Fruit fly (Drosophila melanogaster): Measurements from ENCODE around the gene CG43098.
A peak's percentile ranks its signal among the peaks of the same experiment; 100 is the strongest.

The CG43098 gene

DNA sequence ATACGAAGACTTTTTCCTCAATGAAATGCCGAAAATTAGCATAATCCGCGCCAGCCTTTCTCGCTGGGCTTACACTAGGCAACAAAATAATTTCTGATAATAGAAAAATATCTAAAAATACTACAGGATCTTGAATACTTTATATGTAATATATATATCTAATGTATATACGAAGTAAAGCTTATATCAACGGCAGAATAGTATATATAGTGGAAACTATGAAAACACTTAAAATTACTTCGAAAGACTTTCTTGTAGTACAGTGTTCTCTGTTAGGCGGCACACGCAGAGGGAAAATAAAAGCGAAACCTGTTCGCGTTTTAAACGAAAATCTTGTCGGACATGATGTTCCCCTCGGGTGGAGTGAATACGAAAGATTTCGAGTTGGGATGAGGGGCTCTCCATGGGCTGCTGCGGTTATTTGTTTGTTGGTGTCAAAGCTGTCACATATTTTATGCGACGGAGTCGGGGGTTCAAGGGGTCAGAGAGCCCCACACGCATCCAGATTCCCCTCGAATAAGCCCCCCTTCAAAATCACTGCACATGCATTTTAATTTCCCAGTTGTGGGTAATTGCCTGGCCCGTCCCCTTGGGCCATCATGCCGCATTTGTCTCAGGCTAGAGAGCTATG, 24.6 kb upstream of the CG43098 start:
- TF ChIP-seq CG34367 (tag; optimal IDR thresholded peaks at IDR 0.05) (peak; percentile 46), CG13204 (GFP tag; optimal IDR thresholded peaks at IDR 0.05) (peak; percentile 37), CG8159 (tag; optimal IDR thresholded peaks at IDR 0.05) (peak; percentile 83), CG4496 (GFP tag; IDR thresholded peaks at IDR 0.05) (peak; percentile 72), Pif1A (GFP tag; optimal IDR thresholded peaks at IDR 0.05) (peak; percentile 59), D1 (tag; optimal IDR thresholded peaks at IDR 0.05) (no peak), gl (tag; optimal IDR thresholded peaks at IDR 0.05) (no peak), CG12605 (GFP tag; IDR thresholded peaks at IDR 0.05) (peak; percentile 58), Pif1B (GFP tag; optimal IDR thresholded peaks at IDR 0.05) (peak; percentile 78), CG17806 (tag; optimal IDR thresholded peaks at IDR 0.05) (peak; percentile 82), EcR (GFP tag; optimal IDR thresholded peaks at IDR 0.05) (peak; percentile 9), Snoo (tag; optimal IDR thresholded peaks at IDR 0.05) (peak; percentile 42), Ets98B (GFP tag; IDR thresholded peaks at IDR 0.05) (peak; percentile 53), fd96Ca (GFP tag; IDR thresholded peaks at IDR 0.05) (peak; percentile 66; the same call in 1 of the 3 replicates), CG32121 (GFP tag; IDR thresholded peaks at IDR 0.05) (peak; percentile 73), rn (GFP tag; IDR thresholded peaks at IDR 0.05) (no peak), CG14655 (GFP tag; optimal IDR thresholded peaks at IDR 0.05) (peak; percentile 82), CG9948 (tag; optimal IDR thresholded peaks at IDR 0.05) (peak; percentile 69), CG10348 (GFP tag; IDR thresholded peaks at IDR 0.05) (no peak), CG8301 (tag; optimal IDR thresholded peaks at IDR 0.05) (peak; percentile 74), CG15710 (tag; optimal IDR thresholded peaks at IDR 0.05) (peak; percentile 66)

DNA sequence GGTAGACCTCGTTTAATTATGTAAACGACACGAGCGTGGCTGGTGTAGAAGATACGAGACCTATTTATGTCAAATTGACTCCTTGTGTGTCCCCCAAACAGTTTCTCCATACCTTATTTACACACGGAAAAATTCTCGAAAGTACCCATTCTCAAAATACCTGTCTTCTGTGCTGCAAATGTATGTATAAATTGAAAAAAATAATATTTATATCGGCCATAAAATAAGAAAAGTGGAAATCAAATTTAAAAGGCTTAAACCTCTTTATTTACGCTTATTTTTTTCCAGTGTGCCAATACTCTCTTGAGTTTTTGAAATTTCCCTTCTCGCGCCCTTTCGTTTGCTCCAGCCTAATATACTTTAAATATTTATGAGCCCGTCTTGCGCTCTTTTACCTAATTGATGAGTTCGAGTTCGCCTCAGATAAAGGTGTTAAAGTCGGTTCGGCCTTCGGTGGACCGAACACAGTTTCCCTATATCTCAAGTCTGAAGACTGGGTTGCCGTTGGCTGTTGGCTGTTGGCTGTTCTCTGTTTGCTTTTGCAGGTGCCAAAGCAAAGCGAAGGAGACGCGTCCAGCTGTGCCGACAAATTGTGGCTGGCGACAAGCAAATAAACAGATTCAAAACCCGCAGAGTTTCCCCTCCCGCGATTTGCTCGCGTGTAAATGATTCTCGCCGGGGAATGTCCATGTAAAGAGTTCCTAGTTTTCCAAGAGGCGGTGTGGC, 20.1 kb upstream of the CG43098 start:
- TF ChIP-seq CG34367 (tag; optimal IDR thresholded peaks at IDR 0.05) (peak; percentile 32), CG32121 (GFP tag; IDR thresholded peaks at IDR 0.05) (no peak), CG13204 (GFP tag; optimal IDR thresholded peaks at IDR 0.05) (no peak), CG15710 (tag; optimal IDR thresholded peaks at IDR 0.05) (peak; percentile 31), fd96Ca (GFP tag; IDR thresholded peaks at IDR 0.05) (no peak), EcR (GFP tag; optimal IDR thresholded peaks at IDR 0.05) (no peak), Snoo (tag; optimal IDR thresholded peaks at IDR 0.05) (no peak), CG8301 (tag; optimal IDR thresholded peaks at IDR 0.05) (no peak), CG17806 (tag; optimal IDR thresholded peaks at IDR 0.05) (peak; percentile 2), D1 (tag; optimal IDR thresholded peaks at IDR 0.05) (no peak), CG8159 (tag; optimal IDR thresholded peaks at IDR 0.05) (peak; percentile 12), CG9948 (tag; optimal IDR thresholded peaks at IDR 0.05) (peak; percentile 54), Pif1A (GFP tag; optimal IDR thresholded peaks at IDR 0.05) (peak; percentile 26)

DNA sequence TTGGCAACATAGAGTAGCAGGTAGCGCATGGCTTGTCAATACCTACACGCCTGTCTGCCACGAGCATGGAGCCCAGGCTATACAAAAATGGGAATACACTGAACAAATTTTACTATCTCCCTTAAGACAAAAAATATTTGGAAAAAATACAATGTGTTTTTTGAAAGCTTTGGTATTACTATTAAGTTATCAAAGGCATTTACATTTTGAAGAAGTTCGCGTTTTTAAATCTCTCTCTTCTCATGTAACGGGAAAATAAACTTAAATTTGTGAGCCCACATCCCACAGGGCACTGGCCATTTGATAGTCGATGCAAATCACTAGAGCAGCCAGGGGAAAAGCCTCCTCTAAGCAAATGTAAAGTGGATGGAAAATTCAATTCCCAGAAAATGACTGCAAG, 19.5 kb upstream of the CG43098 start:
- TF ChIP-seq fd96Ca (GFP tag; IDR thresholded peaks at IDR 0.05) (no peak), CG8301 (tag; optimal IDR thresholded peaks at IDR 0.05) (peak; percentile 42), CG17806 (tag; optimal IDR thresholded peaks at IDR 0.05) (peak; percentile 10), CG8159 (tag; optimal IDR thresholded peaks at IDR 0.05) (peak; percentile 33), D1 (tag; optimal IDR thresholded peaks at IDR 0.05) (no peak), CG15710 (tag; optimal IDR thresholded peaks at IDR 0.05) (no peak), CG14655 (GFP tag; optimal IDR thresholded peaks at IDR 0.05) (peak; percentile 64)

DNA sequence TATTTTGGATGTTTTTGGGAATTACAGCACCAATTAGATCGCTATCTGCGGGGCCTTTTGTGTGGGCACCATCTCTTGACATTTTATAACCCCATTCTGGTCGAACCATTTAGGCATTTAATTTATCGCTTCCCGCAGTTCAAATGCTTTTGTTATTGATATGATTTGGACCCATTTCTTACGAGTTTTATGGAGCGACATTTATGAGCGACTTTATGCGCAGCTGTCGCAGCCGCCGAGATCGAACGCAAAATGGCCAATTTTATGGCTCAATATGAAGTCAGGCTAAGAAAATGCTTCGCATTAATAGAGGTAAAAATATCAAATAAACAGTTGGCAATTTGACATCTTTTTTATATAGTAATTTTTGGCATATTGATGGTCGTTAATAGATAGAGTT, 18.0 kb upstream of the CG43098 start:
- TF ChIP-seq CG13204 (GFP tag; optimal IDR thresholded peaks at IDR 0.05) = no peak
- TF ChIP-seq CG12605 (GFP tag; IDR thresholded peaks at IDR 0.05) = no peak
- TF ChIP-seq rn (GFP tag; IDR thresholded peaks at IDR 0.05) = no peak
- no peak for TF ChIP-seq Snoo (tag; optimal IDR thresholded peaks at IDR 0.05)
- TF ChIP-seq D1 (tag; optimal IDR thresholded peaks at IDR 0.05) = no peak
- no peak for TF ChIP-seq CG17806 (tag; optimal IDR thresholded peaks at IDR 0.05)
- TF ChIP-seq CG9948 (tag; optimal IDR thresholded peaks at IDR 0.05) = no peak
- no peak for TF ChIP-seq CG34367 (tag; optimal IDR thresholded peaks at IDR 0.05)
- TF ChIP-seq CG8301 (tag; optimal IDR thresholded peaks at IDR 0.05) = no peak
- no peak for TF ChIP-seq CG8159 (tag; optimal IDR thresholded peaks at IDR 0.05)
- no peak for TF ChIP-seq CG15710 (tag; optimal IDR thresholded peaks at IDR 0.05)
- no peak for TF ChIP-seq CG32121 (GFP tag; IDR thresholded peaks at IDR 0.05)
- no peak for TF ChIP-seq EcR (GFP tag; optimal IDR thresholded peaks at IDR 0.05)
- no peak for TF ChIP-seq Pif1A (GFP tag; optimal IDR thresholded peaks at IDR 0.05)
- no peak for TF ChIP-seq Ets98B (GFP tag; IDR thresholded peaks at IDR 0.05)
- TF ChIP-seq fd96Ca (GFP tag; IDR thresholded peaks at IDR 0.05) = no peak
- no peak for TF ChIP-seq Pif1B (GFP tag; optimal IDR thresholded peaks at IDR 0.05)

DNA sequence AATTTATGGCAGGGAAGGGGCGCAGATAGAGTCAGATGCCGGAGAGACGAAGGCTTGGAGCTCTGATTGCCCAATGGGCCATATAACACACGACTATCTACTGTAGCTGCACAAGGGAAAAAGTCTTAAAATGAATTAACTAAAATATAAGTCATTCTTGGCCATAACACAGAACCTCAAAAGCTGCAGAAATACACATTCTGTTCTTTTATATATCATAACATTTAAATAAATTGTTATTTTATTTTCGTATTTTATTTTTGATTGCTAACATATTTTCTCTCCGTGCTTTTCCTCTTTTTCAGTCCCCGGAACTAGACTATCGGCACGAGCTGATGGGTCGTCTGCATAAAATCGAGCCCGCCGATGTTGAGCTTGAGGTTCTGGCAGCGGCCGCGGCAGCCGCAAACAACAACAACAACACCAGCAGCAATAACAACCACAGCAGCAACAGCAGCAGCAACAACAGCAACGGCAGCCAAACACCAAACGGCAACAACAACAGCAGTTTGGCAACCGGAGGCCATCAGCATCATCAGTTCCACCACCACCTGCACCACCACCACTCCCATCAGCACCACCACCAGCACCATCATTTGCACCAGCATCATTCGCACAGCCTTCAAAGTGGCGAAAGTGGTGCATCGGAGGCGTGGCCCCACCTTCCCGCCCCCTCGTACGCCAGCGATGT, 14.4 kb upstream of the CG43098 start:
- peak; percentile 73 for TF ChIP-seq CG8159 (tag; optimal IDR thresholded peaks at IDR 0.05)
- 0 out of 3 replicates have a peak, but pooled peaks have one; percentile 18 for TF ChIP-seq fd96Ca (GFP tag; IDR thresholded peaks at IDR 0.05)
- no peak for TF ChIP-seq CG10348 (GFP tag; IDR thresholded peaks at IDR 0.05)
- peak; percentile 52 for TF ChIP-seq CG14655 (GFP tag; optimal IDR thresholded peaks at IDR 0.05)
- no peak for TF ChIP-seq CG12605 (GFP tag; IDR thresholded peaks at IDR 0.05)
- TF ChIP-seq gl (tag; optimal IDR thresholded peaks at IDR 0.05) = peak; percentile 32
- TF ChIP-seq CG15710 (tag; optimal IDR thresholded peaks at IDR 0.05) = peak; percentile 63
- TF ChIP-seq CG9948 (tag; optimal IDR thresholded peaks at IDR 0.05) = peak; percentile 56
- no peak for TF ChIP-seq CG8301 (tag; optimal IDR thresholded peaks at IDR 0.05)
- TF ChIP-seq D1 (tag; optimal IDR thresholded peaks at IDR 0.05) = no peak
- TF ChIP-seq EcR (GFP tag; optimal IDR thresholded peaks at IDR 0.05) = no peak
- TF ChIP-seq CG34367 (tag; optimal IDR thresholded peaks at IDR 0.05) = peak; percentile 31
- peak; percentile 64 for TF ChIP-seq CG17806 (tag; optimal IDR thresholded peaks at IDR 0.05)
- TF ChIP-seq CG13204 (GFP tag; optimal IDR thresholded peaks at IDR 0.05) = peak; percentile 8

Measured in whole organism, pupa.